Worm (Caenorhabditis elegans): ENCODE results near the gene ttr-6.

The ttr-6 gene

DNA sequence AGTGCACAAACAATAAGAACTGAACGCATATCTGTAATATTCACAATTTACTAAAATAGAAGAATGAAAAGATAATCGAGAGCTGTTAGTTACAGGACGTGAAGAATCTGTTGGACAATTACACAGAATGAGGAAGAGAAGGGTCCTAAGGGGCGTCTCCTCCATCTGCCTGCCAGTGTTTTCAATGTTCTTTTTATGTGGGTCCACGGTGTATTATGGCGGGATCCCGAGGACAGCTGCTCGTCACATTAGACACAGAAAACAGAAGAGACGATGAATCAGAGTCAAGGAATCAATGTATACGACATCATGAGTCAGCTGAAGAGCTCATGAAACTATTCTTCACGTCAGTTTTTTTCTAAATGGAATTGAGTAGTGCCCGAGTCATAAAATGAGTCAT is at the start of gene ttr-6:
Gene ttr-6, minus strand, starts transcription at position 33 of the 400 bp plus-strand sequence.
- TF ChIP-seq flt-1 (GFP tag; IDR thresholded peaks at IDR 0.05), result no peak
- TF ChIP-seq tra-4 (tag; optimal IDR thresholded peaks at IDR 0.05), result no peak
- TF ChIP-seq sea-1 (GFP tag; conservative IDR thresholded peaks at IDR 0.05), result no peak
- TF ChIP-seq F13C5.2 (tag; optimal IDR thresholded peaks at IDR 0.05), result no peak
- no peak for TF ChIP-seq B0310.2 (tag; optimal IDR thresholded peaks at IDR 0.05)
- TF ChIP-seq hnd-1 (tag; optimal IDR thresholded peaks at IDR 0.05), result no peak
- no peak for TF ChIP-seq ceh-13 (GFP tag; optimal IDR thresholded peaks at IDR 0.05)
- TF ChIP-seq tbx-11 (GFP tag; IDR thresholded peaks at IDR 0.05), result no peak
- no peak for TF ChIP-seq hmg-4 (GFP tag; optimal IDR thresholded peaks at IDR 0.05)
- TF ChIP-seq ama-1 (optimal IDR thresholded peaks at IDR 0.05), result no peak
- TF ChIP-seq pes-1 (GFP tag; IDR thresholded peaks at IDR 0.05), result no peak
- TF ChIP-seq scrt-1 (GFP tag; IDR thresholded peaks at IDR 0.05), result no peak
- no peak for TF ChIP-seq hmbx-1 (tag; optimal IDR thresholded peaks at IDR 0.05)
- no peak for TF ChIP-seq aly-1 (tag; optimal IDR thresholded peaks at IDR 0.05)
- no peak for TF ChIP-seq tbx-37 (GFP tag; conservative IDR thresholded peaks at IDR 0.05)
- TF ChIP-seq ceh-36 (tag; optimal IDR thresholded peaks at IDR 0.05), result no peak

ce11 chrX:6646387-6647061 is 49.6 kb upstream of the ttr-6 start:
- TF ChIP-seq tbx-11 (GFP tag; IDR thresholded peaks at IDR 0.05) (no peak), pes-1 (GFP tag; IDR thresholded peaks at IDR 0.05) (no peak), aly-1 (tag; optimal IDR thresholded peaks at IDR 0.05) (no peak), flt-1 (GFP tag; IDR thresholded peaks at IDR 0.05) (no peak), ceh-36 (tag; optimal IDR thresholded peaks at IDR 0.05) (no peak), tbx-37 (GFP tag; conservative IDR thresholded peaks at IDR 0.05) (no peak), ama-1 (optimal IDR thresholded peaks at IDR 0.05) (no peak), hmg-4 (GFP tag; optimal IDR thresholded peaks at IDR 0.05) (no peak), F13C5.2 (tag; optimal IDR thresholded peaks at IDR 0.05) (no peak), ceh-13 (GFP tag; optimal IDR thresholded peaks at IDR 0.05) (no peak), scrt-1 (GFP tag; IDR thresholded peaks at IDR 0.05) (no peak), B0310.2 (tag; optimal IDR thresholded peaks at IDR 0.05) (no peak), sea-1 (GFP tag; conservative IDR thresholded peaks at IDR 0.05) (no peak), tra-4 (tag; optimal IDR thresholded peaks at IDR 0.05) (no peak), hmbx-1 (tag; optimal IDR thresholded peaks at IDR 0.05) (no peak), hnd-1 (tag; optimal IDR thresholded peaks at IDR 0.05) (no peak)

ce11 chrX:6644971-6645704 is 48.2 kb upstream of the ttr-6 start, which contains the start of gene C56E10.3:
Gene C56E10.3 (plus strand): TSS chrX:6645654.
- TF ChIP-seq F13C5.2 (tag; optimal IDR thresholded peaks at IDR 0.05) (no peak), flt-1 (GFP tag; IDR thresholded peaks at IDR 0.05) (no peak), hnd-1 (tag; optimal IDR thresholded peaks at IDR 0.05) (no peak)

DNA sequence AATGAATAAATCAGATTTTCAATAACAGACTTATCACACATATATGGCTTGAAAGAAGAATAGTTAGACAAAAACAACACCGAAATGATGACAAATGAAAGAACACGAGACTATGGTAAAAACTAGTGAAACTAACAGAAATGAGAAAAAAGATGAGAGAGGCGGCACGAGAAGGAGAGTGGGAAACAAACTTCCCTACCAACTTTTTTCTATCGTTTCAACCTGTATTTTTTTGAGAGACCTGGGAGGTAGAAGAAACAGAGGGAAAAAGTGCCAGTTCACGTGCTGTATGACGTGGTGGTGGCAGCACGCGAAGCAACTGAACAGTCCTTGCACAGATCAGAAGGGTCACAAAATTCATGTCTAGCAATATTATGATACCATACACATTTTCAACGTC is 45.9 kb upstream of the ttr-6 start:
- no peak for TF ChIP-seq hnd-1 (tag; optimal IDR thresholded peaks at IDR 0.05)
- no peak for TF ChIP-seq tra-4 (tag; optimal IDR thresholded peaks at IDR 0.05)
- no peak for TF ChIP-seq ets-7 (tag; optimal IDR thresholded peaks at IDR 0.05)
- no peak for TF ChIP-seq hmbx-1 (tag; optimal IDR thresholded peaks at IDR 0.05)
- no peak for TF ChIP-seq F13C5.2 (tag; optimal IDR thresholded peaks at IDR 0.05)
- no peak for TF ChIP-seq aly-1 (tag; optimal IDR thresholded peaks at IDR 0.05)
- TF ChIP-seq scrt-1 (GFP tag; IDR thresholded peaks at IDR 0.05), result no peak
- no peak for TF ChIP-seq ama-1 (optimal IDR thresholded peaks at IDR 0.05)
- no peak for TF ChIP-seq flt-1 (GFP tag; IDR thresholded peaks at IDR 0.05)
- TF ChIP-seq ceh-36 (tag; optimal IDR thresholded peaks at IDR 0.05), result no peak
- TF ChIP-seq hmg-4 (GFP tag; optimal IDR thresholded peaks at IDR 0.05), result no peak
- TF ChIP-seq ceh-13 (GFP tag; optimal IDR thresholded peaks at IDR 0.05), result no peak
- no peak for TF ChIP-seq tbx-37 (GFP tag; conservative IDR thresholded peaks at IDR 0.05)
- no peak for TF ChIP-seq tbx-11 (GFP tag; IDR thresholded peaks at IDR 0.05)
- no peak for TF ChIP-seq B0310.2 (tag; optimal IDR thresholded peaks at IDR 0.05)
- no peak for TF ChIP-seq sea-1 (GFP tag; conservative IDR thresholded peaks at IDR 0.05)
- TF ChIP-seq pes-1 (GFP tag; IDR thresholded peaks at IDR 0.05), result no peak

ce11 chrX:6641509-6641908 is 44.6 kb upstream of the ttr-6 start:
- no peak for TF ChIP-seq scrt-1 (GFP tag; IDR thresholded peaks at IDR 0.05)
- TF ChIP-seq tra-4 (tag; optimal IDR thresholded peaks at IDR 0.05), result no peak
- no peak for TF ChIP-seq ama-1 (optimal IDR thresholded peaks at IDR 0.05)
- no peak for TF ChIP-seq F13C5.2 (tag; optimal IDR thresholded peaks at IDR 0.05)
- no peak for TF ChIP-seq aly-1 (tag; optimal IDR thresholded peaks at IDR 0.05)
- no peak for TF ChIP-seq hmg-4 (GFP tag; optimal IDR thresholded peaks at IDR 0.05)
- no peak for TF ChIP-seq ceh-36 (tag; optimal IDR thresholded peaks at IDR 0.05)
- no peak for TF ChIP-seq flt-1 (GFP tag; IDR thresholded peaks at IDR 0.05)
- TF ChIP-seq sea-1 (GFP tag; conservative IDR thresholded peaks at IDR 0.05), result no peak
- TF ChIP-seq pes-1 (GFP tag; IDR thresholded peaks at IDR 0.05), result no peak
- no peak for TF ChIP-seq hmbx-1 (tag; optimal IDR thresholded peaks at IDR 0.05)
- no peak for TF ChIP-seq B0310.2 (tag; optimal IDR thresholded peaks at IDR 0.05)
- no peak for TF ChIP-seq tbx-37 (GFP tag; conservative IDR thresholded peaks at IDR 0.05)
- TF ChIP-seq ets-7 (tag; optimal IDR thresholded peaks at IDR 0.05), result no peak
- no peak for TF ChIP-seq tbx-11 (GFP tag; IDR thresholded peaks at IDR 0.05)
- TF ChIP-seq hnd-1 (tag; optimal IDR thresholded peaks at IDR 0.05), result no peak
- no peak for TF ChIP-seq ceh-13 (GFP tag; optimal IDR thresholded peaks at IDR 0.05)

DNA sequence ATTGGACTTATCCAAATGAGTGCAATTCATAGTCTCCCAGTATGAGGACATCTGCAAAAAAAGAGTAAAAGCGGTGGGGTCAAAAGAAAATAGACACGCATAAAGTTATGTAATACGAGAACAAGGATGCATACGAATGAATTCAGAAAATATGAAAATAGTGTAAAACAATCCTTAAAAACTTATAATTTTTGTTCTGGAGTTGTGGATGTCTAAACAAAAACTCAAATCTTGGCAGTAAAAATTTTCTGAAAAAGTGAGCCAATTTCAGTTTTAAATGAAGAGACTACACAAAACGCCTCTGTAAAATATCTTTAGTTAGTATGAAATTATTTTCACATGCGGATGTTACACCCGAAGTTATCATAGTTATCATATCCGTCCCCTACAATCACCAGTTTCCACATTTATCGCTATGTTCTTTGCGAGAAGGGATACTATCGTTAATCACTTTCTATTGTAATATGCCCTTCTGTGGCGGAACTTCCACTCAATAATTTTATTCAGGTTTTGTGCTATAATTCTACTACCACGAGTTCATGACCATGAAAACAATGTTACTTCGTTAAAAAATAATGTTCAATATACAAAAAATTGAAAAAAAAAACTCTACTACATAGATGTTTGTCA is 43.8 kb upstream of the ttr-6 start, which contains the start of gene nhr-120:
Gene nhr-120, minus strand, starts transcription at position 51 of the 630 bp plus-strand sequence.
- TF ChIP-seq tra-4 (tag; optimal IDR thresholded peaks at IDR 0.05) (no peak), hnd-1 (tag; optimal IDR thresholded peaks at IDR 0.05) (no peak), B0310.2 (tag; optimal IDR thresholded peaks at IDR 0.05) (no peak), tbx-37 (GFP tag; conservative IDR thresholded peaks at IDR 0.05) (no peak), hmbx-1 (tag; optimal IDR thresholded peaks at IDR 0.05) (no peak), ama-1 (optimal IDR thresholded peaks at IDR 0.05) (no peak), hmg-4 (GFP tag; optimal IDR thresholded peaks at IDR 0.05) (no peak), ets-7 (tag; optimal IDR thresholded peaks at IDR 0.05) (no peak), flt-1 (GFP tag; IDR thresholded peaks at IDR 0.05) (no peak), aly-1 (tag; optimal IDR thresholded peaks at IDR 0.05) (no peak), F13C5.2 (tag; optimal IDR thresholded peaks at IDR 0.05) (no peak), ceh-13 (GFP tag; optimal IDR thresholded peaks at IDR 0.05) (no peak), ceh-36 (tag; optimal IDR thresholded peaks at IDR 0.05) (no peak), scrt-1 (GFP tag; IDR thresholded peaks at IDR 0.05) (no peak), sea-1 (GFP tag; conservative IDR thresholded peaks at IDR 0.05) (no peak), pes-1 (GFP tag; IDR thresholded peaks at IDR 0.05) (no peak), tbx-11 (GFP tag; IDR thresholded peaks at IDR 0.05) (no peak)
